Worm (Caenorhabditis elegans): ENCODE results near the gene chil-19.

The chil-19 gene

ce11 chrII:9416381-9417276, 37.6 kb downstream of the chil-19 start, which contains the start of the genes gss-1 and chch-3 (continued):
- TF ChIP-seq ceh-82 (tag; optimal IDR thresholded peaks at IDR 0.05) (peak; percentile 55 to 67 (median 67)), ceh-90 (tag; optimal IDR thresholded peaks at IDR 0.05) (no peak), mep-1 (tag; optimal IDR thresholded peaks at IDR 0.05) (peak; percentile 78), jun-1 (tag; optimal IDR thresholded peaks at IDR 0.05) (no peak), tbx-2 (tag; optimal IDR thresholded peaks at IDR 0.05) (peak; percentile 68), grh-1 (GFP tag; IDR thresholded peaks at IDR 0.05) (peak; percentile 49; the same call in 1 of the 2 replicates), lin-14 (GFP tag; optimal IDR thresholded peaks at IDR 0.05) (peak; percentile 81), elt-2 (tag; optimal IDR thresholded peaks at IDR 0.05) (peak; percentile 4), pag-3 (tag; optimal IDR thresholded peaks at IDR 0.05; ENCODE audit: borderline replicate concordance, insufficient read depth) (no peak), unc-130 (tag; optimal IDR thresholded peaks at IDR 0.05) (peak; percentile 39), efl-3 (GFP tag; optimal IDR thresholded peaks at IDR 0.05) (no peak), nhr-11 (tag; optimal IDR thresholded peaks at IDR 0.05) (peak; percentile 61), aly-2 (tag; optimal IDR thresholded peaks at IDR 0.05) (peak; percentile 22), F16B12.6 (tag; optimal IDR thresholded peaks at IDR 0.05) (peak; percentile 58), lin-39 (tag; optimal IDR thresholded peaks at IDR 0.05) (peak; percentile 49), snpc-4 (tag; optimal IDR thresholded peaks at IDR 0.05) (peak; percentile 46), dpl-1 (GFP tag; optimal IDR thresholded peaks at IDR 0.05) (peak; percentile 44 to 77 (median 75)), tlp-1 (tag; optimal IDR thresholded peaks at IDR 0.05) (no peak), alr-1 (tag; optimal IDR thresholded peaks at IDR 0.05; ENCODE audit: borderline replicate concordance) (no peak), zag-1 (tag; optimal IDR thresholded peaks at IDR 0.05) (no peak), nhr-20 (tag; optimal IDR thresholded peaks at IDR 0.05) (peak; percentile 80), pax-3 (tag; optimal IDR thresholded peaks at IDR 0.05) (no peak), xbp-1 (tag; optimal IDR thresholded peaks at IDR 0.05) (peak; percentile 65), C04F5.9 (tag; optimal IDR thresholded peaks at IDR 0.05) (peak; percentile 24), snu-23 (GFP tag; optimal IDR thresholded peaks at IDR 0.05) (peak; percentile 74), lin-35 (GFP tag; optimal IDR thresholded peaks at IDR 0.05) (peak; percentile 75 to 81), nhr-237 (tag; optimal IDR thresholded peaks at IDR 0.05) (no peak), blmp-1 (tag; optimal IDR thresholded peaks at IDR 0.05) (peak; percentile 45), swsn-7 (tag; optimal IDR thresholded peaks at IDR 0.05) (peak; percentile 66), nhr-28 (tag; optimal IDR thresholded peaks at IDR 0.05) (no peak), ces-1 (GFP tag; optimal IDR thresholded peaks at IDR 0.05) (no peak), ztf-11 (tag; optimal IDR thresholded peaks at IDR 0.05) (no peak), mab-9 (GFP tag; IDR thresholded peaks at IDR 0.05) (no peak), lir-3 (tag; optimal IDR thresholded peaks at IDR 0.05; ENCODE audit: poor library complexity) (no peak), nhr-71 (tag; optimal IDR thresholded peaks at IDR 0.05) (peak; percentile 80), fkh-4 (tag; optimal IDR thresholded peaks at IDR 0.05; ENCODE audit: borderline replicate concordance) (no peak), ceh-63 (GFP tag; optimal IDR thresholded peaks at IDR 0.05) (no peak), lsy-2 (tag; optimal IDR thresholded peaks at IDR 0.05) (peak; percentile 71 to 84), zip-4 (GFP tag; optimal IDR thresholded peaks at IDR 0.05) (no peak)

DNA sequence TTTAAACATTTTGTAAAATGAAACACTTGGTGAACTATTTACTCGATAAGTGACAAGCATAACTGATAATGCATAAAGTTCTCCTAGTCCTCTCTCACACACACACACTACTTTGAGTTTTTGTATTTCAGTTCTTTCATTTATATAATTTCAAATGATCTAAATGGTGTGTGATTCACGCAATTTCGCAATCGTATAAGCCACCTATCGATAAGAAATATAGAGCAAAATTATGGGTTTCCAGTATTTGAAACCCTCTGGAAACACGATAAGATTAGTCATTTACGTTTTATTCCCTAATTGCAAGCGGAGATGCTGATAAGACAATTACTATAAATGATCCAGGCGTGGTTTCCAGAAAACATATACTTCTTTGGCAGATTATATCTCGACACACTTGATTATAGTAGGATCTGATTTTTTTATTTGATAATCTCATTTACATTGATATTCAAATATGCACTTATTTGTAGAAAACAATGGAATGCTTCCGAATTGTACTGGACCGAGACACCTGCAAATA, 42.1 kb downstream of the chil-19 start, which contains the start of gene arrd-3:
Gene arrd-3 (plus strand): TSS at position 473 of the 523 bp plus-strand sequence.
- TF ChIP-seq mab-9 (GFP tag; IDR thresholded peaks at IDR 0.05) (no peak), lin-13 (GFP tag; optimal IDR thresholded peaks at IDR 0.05) (no peak), hpl-2 (GFP tag; optimal IDR thresholded peaks at IDR 0.05) (no peak), swsn-7 (tag; optimal IDR thresholded peaks at IDR 0.05) (no peak), elt-2 (tag; optimal IDR thresholded peaks at IDR 0.05) (peak; percentile 66), fos-1 (tag; optimal IDR thresholded peaks at IDR 0.05) (no peak), skn-1 (tag; optimal IDR thresholded peaks at IDR 0.05) (no peak), tlp-1 (tag; optimal IDR thresholded peaks at IDR 0.05) (peak; percentile 10), aly-2 (tag; optimal IDR thresholded peaks at IDR 0.05) (no peak), nhr-12 (tag; optimal IDR thresholded peaks at IDR 0.05) (no peak), nhr-76 (tag; optimal IDR thresholded peaks at IDR 0.05) (no peak), rnt-1 (tag; optimal IDR thresholded peaks at IDR 0.05) (no peak), nhr-77 (tag; optimal IDR thresholded peaks at IDR 0.05) (no peak), ceh-8 (GFP tag; optimal IDR thresholded peaks at IDR 0.05) (no peak), unc-86 (tag; optimal IDR thresholded peaks at IDR 0.05) (no peak), dsc-1 (tag; optimal IDR thresholded peaks at IDR 0.05) (no peak), ces-1 (GFP tag; optimal IDR thresholded peaks at IDR 0.05) (no peak), ceh-88 (GFP tag; IDR thresholded peaks at IDR 0.05) (no peak)
